Worm (Caenorhabditis elegans) whole organism, L3 larva: ENCODE measurements around the gene unc-69.

Experiments
- elt-3 ChIP-seq, 3 experiments: fragments of 150-350 bp in 1 of 3; sonication (generic microtip) in 2 of 3; optimal IDR thresholded peaks; 2 replicates in 2 of 3; 4 replicates in 1 of 3; lab custom pipeline; 2014 to 2017; ENCODE audit warnings: missing biosample characterization in 3 of 3, missing genetic modification characterization in 3 of 3
- pha-4 ChIP-seq: fragments of 150-350 bp; optimal IDR thresholded peaks from 2 replicates; lab custom pipeline; 2014; ENCODE audit warnings: missing biosample characterization, missing genetic modification reagents, missing genetic modification characterization

DNA sequence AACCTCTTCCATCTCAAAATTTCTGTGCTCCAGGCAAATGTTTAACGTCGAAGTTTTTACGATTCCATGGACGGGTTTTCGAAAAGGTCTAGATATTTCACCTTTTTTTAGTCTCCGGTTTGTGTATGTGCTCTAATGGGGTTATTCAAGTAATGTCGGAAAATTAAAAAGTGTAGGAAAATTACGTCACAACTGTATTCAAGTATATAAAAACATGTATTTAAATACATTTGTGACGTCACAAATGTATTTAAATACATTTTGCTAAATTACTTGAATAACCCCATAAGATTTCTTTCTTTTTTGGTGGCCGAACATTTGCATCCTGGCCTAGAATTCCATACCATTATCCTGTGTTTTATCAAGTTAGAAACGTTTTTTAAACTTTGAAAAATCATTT, 42.7 kb downstream of the unc-69 start:
- no peak for TF ChIP-seq pha-4 (tag; lab: Kevin White, UChicago)
- TF ChIP-seq elt-3 (tag; optimal IDR thresholded peaks at IDR 0.05; lab: Kevin White, UChicago): no peak
